Worm (Caenorhabditis elegans) whole organism, L4/young adult: ENCODE results near the gene Y5H2B.3.

Source experiments
- W03F9.2 ChIP-seq: fragments of 150-350 bp; optimal IDR thresholded peaks from 2 replicates; lab custom pipeline; 2014; ENCODE audit warnings: missing biosample characterization, missing genetic modification characterization
- dao-5 ChIP-seq: sonication (generic microtip); optimal IDR thresholded peaks from 2 replicates; lab custom pipeline; 2016; ENCODE audit warnings: missing genotype, missing genetic modification characterization, moderate library complexity, missing compliant biosample characterization
- him-1 ChIP-seq: sonication (generic microtip); optimal IDR thresholded peaks from 2 replicates; lab custom pipeline; 2016; ENCODE audit warnings: missing genotype, missing genetic modification reagents, missing genetic modification characterization, missing compliant biosample characterization

DNA sequence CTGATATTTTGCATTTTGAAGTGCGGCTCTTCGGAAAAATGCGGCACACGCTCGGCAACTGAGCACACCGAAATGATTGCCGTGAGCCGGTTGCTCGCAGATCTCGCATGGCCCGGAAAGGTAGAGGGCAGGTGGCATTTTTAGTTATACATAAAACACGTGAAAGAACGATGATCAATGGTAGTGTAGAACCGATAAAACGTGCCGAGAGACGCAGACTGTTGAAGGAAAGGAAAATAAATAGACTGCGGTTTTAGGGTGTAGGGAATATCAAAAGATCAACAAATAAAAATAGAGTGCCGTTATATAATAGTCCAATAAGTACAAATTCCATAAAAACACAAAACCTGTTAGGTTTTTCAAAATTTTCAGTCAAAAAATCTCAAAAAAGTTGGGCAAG lies 23.8 kb downstream of the Y5H2B.3 start, which contains the start of gene nhr-133:
- TF ChIP-seq him-1 (tag; lab: Kevin White, UChicago) (no peak), W03F9.2 (tag; lab: Kevin White, UChicago) (no peak), dao-5 (tag; lab: Kevin White, UChicago) (no peak)
